Worm (Caenorhabditis elegans): Measurements from ENCODE around the gene cnnm-2.

cnnm-2 gene

ce11 chrX:8846447-8847237 lies 34.7 kb downstream of the cnnm-2 start, which contains the start of gene C28G1.10 (continued):
- peak; percentile 31 for TF ChIP-seq Y5F2A.4 (GFP tag; optimal IDR thresholded peaks at IDR 0.05)
- TF ChIP-seq ceh-20 (GFP tag; IDR thresholded peaks at IDR 0.05): no peak
- peak; percentile 86; the same call in 1 of the 2 replicates for TF ChIP-seq dmd-8 (GFP tag; IDR thresholded peaks at IDR 0.05)
- no peak for TF ChIP-seq nhr-10 (tag; optimal IDR thresholded peaks at IDR 0.05)
- peak; percentile 71; the same call in 1 of the 2 replicates for TF ChIP-seq hmg-1.1 (GFP tag; IDR thresholded peaks at IDR 0.05)
- no peak for TF ChIP-seq mdl-1 (tag; optimal IDR thresholded peaks at IDR 0.05)
- TF ChIP-seq mdt-29 (GFP tag; IDR thresholded peaks at IDR 0.05): peak; percentile 54; the same call in 1 of the 2 replicates
- no peak for TF ChIP-seq zip-2 (tag; optimal IDR thresholded peaks at IDR 0.05)
- peak; percentile 63; the same call in 1 of the 2 replicates for TF ChIP-seq D1046.2 (GFP tag; IDR thresholded peaks at IDR 0.05)
- TF ChIP-seq pha-4 (GFP tag; IDR thresholded peaks at IDR 0.05): peak; percentile 68; the same call in 1 of the 2 replicates
- TF ChIP-seq pha-4 (tag; optimal IDR thresholded peaks at IDR 0.05): no peak
- no peak for TF ChIP-seq daf-16 (GFP tag; optimal IDR thresholded peaks at IDR 0.05)
- no peak for TF ChIP-seq daf-16 (tag; optimal IDR thresholded peaks at IDR 0.05)
- no peak for TF ChIP-seq unc-62 (GFP tag; optimal IDR thresholded peaks at IDR 0.05 in 1 of 2)
- TF ChIP-seq unc-62 (tag; optimal IDR thresholded peaks at IDR 0.05): no peak
- TF ChIP-seq php-3 (GFP tag; IDR thresholded peaks at IDR 0.05): peak; percentile 27
- TF ChIP-seq daf-19 (GFP tag; conservative IDR thresholded peaks at IDR 0.05): 0 out of 2 replicates have a peak, but pooled peaks have one; percentile 44
- no peak for TF ChIP-seq fos-1 (tag; optimal IDR thresholded peaks at IDR 0.05)
- TF ChIP-seq rbr-2 (tag; optimal IDR thresholded peaks at IDR 0.05): no peak
- no peak for TF ChIP-seq snpc-4 (tag; optimal IDR thresholded peaks at IDR 0.05)
- TF ChIP-seq nhr-111 (GFP tag; optimal IDR thresholded peaks at IDR 0.05): no peak
- TF ChIP-seq ceh-32 (tag; optimal IDR thresholded peaks at IDR 0.05; ENCODE audit: poor library complexity): no peak
- TF ChIP-seq ZK546.5 (tag; optimal IDR thresholded peaks at IDR 0.05): no peak
- TF ChIP-seq nhr-102 (tag; optimal IDR thresholded peaks at IDR 0.05): no peak
- TF ChIP-seq spr-3 (GFP tag; optimal IDR thresholded peaks at IDR 0.05): no peak
- peak; percentile 66 for TF ChIP-seq vab-7 (GFP tag; IDR thresholded peaks at IDR 0.05)
- TF ChIP-seq madf-5 (GFP tag; IDR thresholded peaks at IDR 0.05): no peak
- TF ChIP-seq lsy-2 (tag; optimal IDR thresholded peaks at IDR 0.05): no peak
- TF ChIP-seq R02D3.7 (tag; optimal IDR thresholded peaks at IDR 0.05): no peak
- TF ChIP-seq duxl-1 (tag; optimal IDR thresholded peaks at IDR 0.05; ENCODE audit: poor library complexity): no peak
- TF ChIP-seq ces-1 (GFP tag; optimal IDR thresholded peaks at IDR 0.05): no peak
- TF ChIP-seq nhr-77 (tag; optimal IDR thresholded peaks at IDR 0.05): peak; percentile 44
- no peak for TF ChIP-seq lin-13 (GFP tag; optimal IDR thresholded peaks at IDR 0.05)
- no peak for TF ChIP-seq F10B5.3 (tag; optimal IDR thresholded peaks at IDR 0.05)
- no peak for TF ChIP-seq mep-1 (tag; optimal IDR thresholded peaks at IDR 0.05)
- TF ChIP-seq ama-1 (optimal IDR thresholded peaks at IDR 0.05): no peak

ce11 chrX:8853524-8853923 lies 41.6 kb downstream of the cnnm-2 start, which contains the start of gene sprp-4:
sprp-4 (minus strand) TSS chrX:8853624.
- no peak for TF ChIP-seq daf-16 (GFP tag; optimal IDR thresholded peaks at IDR 0.05)
- no peak for TF ChIP-seq daf-16 (tag; optimal IDR thresholded peaks at IDR 0.05)
- no peak for TF ChIP-seq F44E2.7 (GFP tag; IDR thresholded peaks at IDR 0.05)
- no peak for TF ChIP-seq ceh-28 (tag; optimal IDR thresholded peaks at IDR 0.05)
- no peak for TF ChIP-seq zag-1 (tag; optimal IDR thresholded peaks at IDR 0.05)
- TF ChIP-seq fos-1 (tag; optimal IDR thresholded peaks at IDR 0.05): no peak
- TF ChIP-seq ceh-20 (GFP tag; IDR thresholded peaks at IDR 0.05): no peak
- TF ChIP-seq ceh-82 (tag; optimal IDR thresholded peaks at IDR 0.05): no peak
- no peak for TF ChIP-seq nhr-25 (tag; optimal IDR thresholded peaks at IDR 0.05; ENCODE audit: borderline replicate concordance, insufficient read depth)
- TF ChIP-seq php-3 (GFP tag; IDR thresholded peaks at IDR 0.05): no peak

Data from whole organism, L4 larva.